Fruit fly (Drosophila melanogaster) whole organism, embryonic: ENCODE results near the gene mRpS14.

ENCODE experiments used
- Antp ChIP-seq: fragments of 200-800 bp; sonication (Bioruptor generic); optimal IDR thresholded peaks from 3 replicates; lab custom pipeline; 2016; ENCODE audit warnings: missing biosample characterization, missing genetic modification characterization
- CG10565 ChIP-seq: fragments of 200-800 bp; sonication (Bioruptor generic); optimal IDR thresholded peaks from 3 replicates; lab custom pipeline; 2016; ENCODE audit warnings: missing biosample characterization, mild to moderate bottlenecking, missing genetic modification characterization
- CG10959 ChIP-seq: fragments of 200-800 bp; sonication (Bioruptor generic); IDR thresholded peaks from 2 replicates; pipeline ENCODE4 v1.3.6; 2022; ENCODE audit warnings: missing biosample characterization, missing genetic modification characterization
- CG10979 ChIP-seq: fragments of 200-800 bp; sonication (Bioruptor generic); optimal IDR thresholded peaks from 2 replicates; lab custom pipeline; 2018; ENCODE audit warnings: missing biosample characterization, mild to moderate bottlenecking, missing genetic modification characterization, moderate library complexity
- CG11247 ChIP-seq: fragments of 200-800 bp; sonication (Bioruptor generic); IDR thresholded peaks from 2 replicates; pipeline ENCODE4 v1.3.6; 2022; ENCODE audit warnings: missing biosample characterization, missing genetic modification characterization
- CG12299 ChIP-seq: fragments of 200-800 bp; sonication (Bioruptor generic); optimal IDR thresholded peaks from 2 replicates; lab custom pipeline; 2018; ENCODE audit warnings: missing biosample characterization, mild to moderate bottlenecking, missing genetic modification characterization
- CG13894 ChIP-seq: fragments of 200-800 bp; sonication (Bioruptor generic); optimal IDR thresholded peaks from 3 replicates; lab custom pipeline; 2018; ENCODE audit warnings: missing biosample characterization, mild to moderate bottlenecking, missing genetic modification characterization, moderate library complexity
- CG14441 ChIP-seq: fragments of 200-800 bp; sonication (Bioruptor generic); IDR thresholded peaks from 2 replicates; pipeline ENCODE4 v1.3.6; 2022; ENCODE audit warnings: missing biosample characterization, missing genetic modification characterization
- CG14667 ChIP-seq: fragments of 200-800 bp; sonication (Bioruptor generic); IDR thresholded peaks from 2 replicates; pipeline ENCODE4 v1.3.6; 2022; ENCODE audit warnings: missing biosample characterization, missing genetic modification characterization
- CG16813 ChIP-seq: fragments of 200-800 bp; sonication (Bioruptor generic); IDR thresholded peaks from 3 replicates; pipeline ENCODE4 v1.3.6; 2022; ENCODE audit warnings: missing biosample characterization, missing genetic modification characterization; ENCODE audit not compliant: partially characterized antibody
- CG17328 ChIP-seq: fragments of 200-800 bp; sonication (Bioruptor generic); IDR thresholded peaks from 2 replicates; pipeline ENCODE4 v1.3.6; 2022; ENCODE audit warnings: missing biosample characterization, missing genetic modification characterization
- CG17359 ChIP-seq: fragments of 200-800 bp; sonication (Bioruptor generic); optimal IDR thresholded peaks from 3 replicates; lab custom pipeline; 2018; ENCODE audit warnings: missing biosample characterization, mild to moderate bottlenecking, missing genetic modification characterization, moderate library complexity
- CG3163 ChIP-seq: fragments of 200-800 bp; sonication (Bioruptor generic); optimal IDR thresholded peaks from 3 replicates; lab custom pipeline; 2016; ENCODE audit warnings: missing biosample characterization, missing genetic modification characterization
- CG32767 ChIP-seq: fragments of 200-800 bp; sonication (Bioruptor generic); IDR thresholded peaks from 2 replicates; pipeline ENCODE4 v1.3.6; 2022; ENCODE audit warnings: missing biosample characterization, missing genetic modification characterization
- CG6683 ChIP-seq: fragments of 200-800 bp; sonication (Bioruptor generic); optimal IDR thresholded peaks from 2 replicates; lab custom pipeline; 2017; ENCODE audit warnings: missing biosample characterization, mild to moderate bottlenecking, missing genetic modification characterization, missing genetic modification reagents
- CG6813 ChIP-seq: fragments of 200-800 bp; sonication (Bioruptor generic); optimal IDR thresholded peaks from 2 replicates; lab custom pipeline; 2017; ENCODE audit warnings: missing biosample characterization, missing genetic modification characterization, mild to moderate bottlenecking, moderate library complexity, missing genetic modification reagents
- CG8924 ChIP-seq: fragments of 200-800 bp; optimal IDR thresholded peaks from 3 replicates; lab custom pipeline; 2019; ENCODE audit warnings: missing biosample characterization, mild to moderate bottlenecking, missing genetic modification characterization, moderate library complexity
- Camta ChIP-seq: fragments of 200-800 bp; sonication (Bioruptor generic); optimal IDR thresholded peaks from 2 replicates; lab custom pipeline; 2016; ENCODE audit warnings: missing biosample characterization, missing genetic modification characterization
- Chrac-16 ChIP-seq: fragments of 200-800 bp; sonication (Bioruptor generic); optimal IDR thresholded peaks from 3 replicates; lab custom pipeline; 2016; ENCODE audit warnings: missing biosample characterization, missing genetic modification characterization
- CrebB ChIP-seq: fragments of 200-800 bp; sonication (Bioruptor generic); optimal IDR thresholded peaks from 3 replicates; lab custom pipeline; 2018; ENCODE audit warnings: missing biosample characterization, mild to moderate bottlenecking, missing genetic modification characterization
- Dbx ChIP-seq: fragments of 200-800 bp; sonication (Bioruptor generic); IDR thresholded peaks from 3 replicates; pipeline ENCODE4 v1.3.6; 2022; ENCODE audit warnings: missing biosample characterization, missing genetic modification characterization
- Dek ChIP-seq: fragments of 200-800 bp; sonication (Bioruptor generic); optimal IDR thresholded peaks from 3 replicates; lab custom pipeline; 2019; ENCODE audit warnings: missing biosample characterization, mild to moderate bottlenecking, missing genetic modification characterization, moderate library complexity
- Doc3 ChIP-seq: fragments of 200-800 bp; sonication (Bioruptor generic); IDR thresholded peaks from 3 replicates; pipeline ENCODE4 v1.3.6; 2022; ENCODE audit warnings: missing biosample characterization, missing genetic modification characterization; ENCODE audit not compliant: partially characterized antibody
- ERR ChIP-seq: fragments of 200-800 bp; sonication (Bioruptor generic); optimal IDR thresholded peaks from 2 replicates; lab custom pipeline; 2016; ENCODE audit warnings: missing biosample characterization, missing genetic modification characterization
- Fer3 ChIP-seq: fragments of 200-800 bp; sonication (Bioruptor generic); optimal IDR thresholded peaks from 2 replicates; lab custom pipeline; 2018; ENCODE audit warnings: missing biosample characterization, mild to moderate bottlenecking, missing genetic modification characterization, moderate library complexity
- Hmx ChIP-seq: fragments of 200-800 bp; sonication (Bioruptor generic); optimal IDR thresholded peaks from 2 replicates; lab custom pipeline; 2016; ENCODE audit warnings: missing biosample characterization, missing genetic modification characterization
- MESR4 ChIP-seq: fragments of 200-800 bp; sonication (Bioruptor generic); optimal IDR thresholded peaks from 2 replicates; lab custom pipeline; 2018; ENCODE audit warnings: missing biosample characterization, mild to moderate bottlenecking, missing genetic modification characterization, moderate library complexity
- Mad ChIP-seq: fragments of 200-800 bp; sonication (Bioruptor generic); optimal IDR thresholded peaks from 2 replicates; lab custom pipeline; 2016; ENCODE audit warnings: missing biosample characterization, missing genetic modification characterization
- Nf-YB ChIP-seq: fragments of 200-800 bp; sonication (Bioruptor generic); optimal IDR thresholded peaks from 3 replicates; lab custom pipeline; 2019; ENCODE audit warnings: missing biosample characterization, mild to moderate bottlenecking, missing genetic modification characterization, moderate library complexity
- NfI ChIP-seq: fragments of 200-800 bp; sonication (Bioruptor generic); optimal IDR thresholded peaks from 3 replicates; lab custom pipeline; 2018; ENCODE audit warnings: missing biosample characterization, mild to moderate bottlenecking, missing genetic modification characterization, moderate library complexity
- Ptx1 ChIP-seq: fragments of 200-800 bp; sonication (Bioruptor generic); IDR thresholded peaks from 2 replicates; pipeline ENCODE4 v1.3.6; 2022; ENCODE audit warnings: missing biosample characterization, missing genetic modification characterization
- Rfx ChIP-seq: fragments of 200-800 bp; sonication (Bioruptor generic); IDR thresholded peaks from 2 replicates; pipeline ENCODE4 v1.3.6; 2022; ENCODE audit warnings: missing biosample characterization, missing genetic modification characterization
- Scr ChIP-seq: fragments of 200-800 bp; sonication (Bioruptor generic); IDR thresholded peaks from 2 replicates; pipeline ENCODE4 v1.3.6; 2022; ENCODE audit warnings: missing biosample characterization, missing genetic modification characterization; ENCODE audit not compliant: partially characterized antibody
- Tbp ChIP-seq: fragments of >200 bp; optimal IDR thresholded peaks from 2 replicates; lab custom pipeline; 2018; ENCODE audit warnings: missing biosample characterization, missing genetic modification characterization
- al ChIP-seq: fragments of 200-800 bp; sonication (Bioruptor generic); IDR thresholded peaks from 2 replicates; pipeline ENCODE4 v1.3.6; 2022; ENCODE audit warnings: missing biosample characterization, missing genetic modification characterization
- ci ChIP-seq: fragments of 200-800 bp; sonication (Bioruptor generic); IDR thresholded peaks from 3 replicates; pipeline ENCODE4 v1.3.6; 2022; ENCODE audit warnings: missing biosample characterization, missing genetic modification characterization
- corto ChIP-seq: fragments of 200-800 bp; sonication (Bioruptor generic); optimal IDR thresholded peaks from 2 replicates; lab custom pipeline; 2016; ENCODE audit warnings: missing biosample characterization, mild to moderate bottlenecking, missing genetic modification characterization, moderate library complexity
- croc ChIP-seq: fragments of 200-800 bp; sonication (Bioruptor generic); conservative IDR thresholded peaks from 3 replicates; pipeline ENCODE4 v1.3.6; 2022; ENCODE audit warnings: missing biosample characterization, missing genetic modification characterization
- fd64A ChIP-seq: fragments of 200-800 bp; sonication (Bioruptor generic); optimal IDR thresholded peaks from 3 replicates; lab custom pipeline; 2018; ENCODE audit warnings: missing biosample characterization, mild to moderate bottlenecking, missing genetic modification characterization
- fd96Cb ChIP-seq: fragments of 200-800 bp; sonication (Bioruptor generic); optimal IDR thresholded peaks from 2 replicates; lab custom pipeline; 2018; ENCODE audit warnings: missing biosample characterization, mild to moderate bottlenecking, missing genetic modification characterization, moderate library complexity
- hb ChIP-seq: fragments of 200-800 bp; sonication (Bioruptor generic); IDR thresholded peaks from 3 replicates; pipeline ENCODE4 v1.3.6; 2022; ENCODE audit warnings: missing biosample characterization, missing genetic modification characterization; ENCODE audit not compliant: partially characterized antibody
- jigr1 ChIP-seq: fragments of 200-800 bp; sonication (Bioruptor generic); IDR thresholded peaks from 3 replicates; pipeline ENCODE4 v1.3.6; 2022; ENCODE audit warnings: missing biosample characterization, missing genetic modification characterization
- kay ChIP-seq: fragments of 200-800 bp; sonication (Bioruptor generic); optimal IDR thresholded peaks from 2 replicates; lab custom pipeline; 2016; ENCODE audit warnings: missing biosample characterization, missing genetic modification characterization
- mld ChIP-seq: fragments of 200-800 bp; sonication (Bioruptor generic); IDR thresholded peaks from 3 replicates; pipeline ENCODE4 v1.3.6; 2022; ENCODE audit warnings: missing biosample characterization, missing genetic modification characterization; ENCODE audit not compliant: partially characterized antibody
- nerfin-1 ChIP-seq: fragments of 200-800 bp; sonication (Bioruptor generic); optimal IDR thresholded peaks from 3 replicates; lab custom pipeline; 2019; ENCODE audit warnings: missing biosample characterization, mild to moderate bottlenecking, missing genetic modification characterization, moderate library complexity
- seq ChIP-seq: fragments of 200-800 bp; sonication (Bioruptor generic); IDR thresholded peaks from 2 replicates; pipeline ENCODE4 v1.3.6; 2022; ENCODE audit warnings: missing biosample characterization, missing genetic modification characterization
- sug ChIP-seq: fragments of 200-800 bp; optimal IDR thresholded peaks from 2 replicates; lab custom pipeline; 2019; ENCODE audit warnings: missing biosample characterization, mild to moderate bottlenecking, missing genetic modification characterization, moderate library complexity
- tin ChIP-seq: fragments of 200-800 bp; sonication (Bioruptor generic); optimal IDR thresholded peaks from 3 replicates; lab custom pipeline; 2016; ENCODE audit warnings: missing biosample characterization, missing genetic modification characterization
- tx ChIP-seq: fragments of 200-800 bp; sonication (Bioruptor generic); optimal IDR thresholded peaks from 2 replicates; lab custom pipeline; 2016; ENCODE audit warnings: missing biosample characterization, missing genetic modification characterization
- usp ChIP-seq: fragments of >200 bp; optimal IDR thresholded peaks from 2 replicates; lab custom pipeline; 2017; ENCODE audit warnings: missing biosample characterization, missing genetic modification characterization
- zen2 ChIP-seq: fragments of 200-800 bp; sonication (Bioruptor generic); IDR thresholded peaks from 3 replicates; pipeline ENCODE4 v1.3.6; 2022; ENCODE audit warnings: missing biosample characterization, missing genetic modification characterization; ENCODE audit not compliant: partially characterized antibody

The mRpS14 gene

dm6 chrX:19479869-19480326 lies at the start of gene mRpS14, which contains the start of gene Naa15-16 (continued):
- no peak for TF ChIP-seq corto
- TF ChIP-seq CG8924 (tag; lab: Kevin White, UChicago) = no peak
- no peak for TF ChIP-seq tin (GFP tag; lab: Kevin White, UChicago)
- no peak for TF ChIP-seq CG3163 (GFP tag; lab: Kevin White, UChicago)
- TF ChIP-seq mld = 0 out of 3 replicates have a peak, but pooled peaks have one; percentile 23
- no peak for TF ChIP-seq CG17359 (tag; lab: Kevin White, UChicago)
- no peak for TF ChIP-seq CG14441 (GFP tag; lab: Robert Waterston, UW)
- TF ChIP-seq sug (tag; lab: Kevin White, UChicago) = no peak
- no peak for TF ChIP-seq usp (GFP tag; lab: Kevin White, UChicago)
- TF ChIP-seq MESR4 (GFP tag; lab: Kevin White, UChicago) = peak; percentile 34
- no peak for TF ChIP-seq al (GFP tag; lab: Robert Waterston, UW)
- TF ChIP-seq CG6813 (GFP tag; lab: Kevin White, UChicago) = no peak
- no peak for TF ChIP-seq Ptx1 (GFP tag; lab: Robert Waterston, UW)
- TF ChIP-seq Fer3 (tag; lab: Kevin White, UChicago) = no peak
- TF ChIP-seq seq = no peak
- TF ChIP-seq Dek (tag; lab: Kevin White, UChicago) = no peak
- peak; percentile 9 for TF ChIP-seq Tbp (GFP tag; lab: Kevin White, UChicago)
- no peak for TF ChIP-seq CG10959
- no peak for TF ChIP-seq CG17328 (GFP tag; lab: Robert Waterston, UW)
- TF ChIP-seq CG16813 (GFP tag; lab: Robert Waterston, UW) = peak; percentile 47; the same call in 2 of the 3 replicates
- TF ChIP-seq CG10565 = no peak
- TF ChIP-seq Mad (GFP tag; lab: Kevin White, UChicago) = no peak
- no peak for TF ChIP-seq CG6683 (GFP tag; lab: Kevin White, UChicago)
- TF ChIP-seq kay (GFP tag; lab: Kevin White, UChicago) = no peak
- peak; percentile 59 for TF ChIP-seq Scr (GFP tag; lab: Robert Waterston, UW)
- no peak for TF ChIP-seq tx (GFP tag; lab: Kevin White, UChicago)
- TF ChIP-seq Nf-YB (GFP tag; lab: Kevin White, UChicago) = no peak
- TF ChIP-seq CG32767 = no peak
- no peak for TF ChIP-seq CG12299 (tag; lab: Kevin White, UChicago)
- no peak for TF ChIP-seq ERR
- TF ChIP-seq CrebB (tag; lab: Kevin White, UChicago) = no peak
- 0 out of 3 replicates have a peak, but pooled peaks have one; percentile 25 for TF ChIP-seq Doc3 (GFP tag; lab: Robert Waterston, UW)
- no peak for TF ChIP-seq Camta (GFP tag; lab: Kevin White, UChicago)
- TF ChIP-seq Rfx = no peak
- no peak for TF ChIP-seq nerfin-1 (tag; lab: Kevin White, UChicago)
- no peak for TF ChIP-seq jigr1 (GFP tag; lab: Robert Waterston, UW)
- TF ChIP-seq zen2 = no peak
- no peak for TF ChIP-seq fd64A (GFP tag; lab: Kevin White, UChicago)
- TF ChIP-seq croc = no peak
- TF ChIP-seq ci (GFP tag; lab: Robert Waterston, UW) = no peak
- no peak for TF ChIP-seq fd96Cb
- TF ChIP-seq NfI (GFP tag; lab: Kevin White, UChicago) = no peak
- no peak for TF ChIP-seq Chrac-16 (GFP tag; lab: Kevin White, UChicago)
- no peak for TF ChIP-seq CG10979 (tag; lab: Kevin White, UChicago)
- no peak for TF ChIP-seq Dbx
- TF ChIP-seq hb = peak; percentile 74; the same call in 2 of the 3 replicates
- no peak for TF ChIP-seq Hmx (GFP tag; lab: Kevin White, UChicago)
- TF ChIP-seq CG13894 (tag; lab: Kevin White, UChicago) = no peak
- no peak for TF ChIP-seq Antp (GFP tag; lab: Kevin White, UChicago)
- no peak for TF ChIP-seq CG11247 (GFP tag; lab: Robert Waterston, UW)
- no peak for TF ChIP-seq CG14667 (GFP tag; lab: Robert Waterston, UW)
